Worm (Caenorhabditis elegans): ENCODE results near the gene F15E6.4.
A peak's percentile ranks its signal among the peaks of the same experiment; 100 is the strongest.

Gene F15E6.4

DNA sequence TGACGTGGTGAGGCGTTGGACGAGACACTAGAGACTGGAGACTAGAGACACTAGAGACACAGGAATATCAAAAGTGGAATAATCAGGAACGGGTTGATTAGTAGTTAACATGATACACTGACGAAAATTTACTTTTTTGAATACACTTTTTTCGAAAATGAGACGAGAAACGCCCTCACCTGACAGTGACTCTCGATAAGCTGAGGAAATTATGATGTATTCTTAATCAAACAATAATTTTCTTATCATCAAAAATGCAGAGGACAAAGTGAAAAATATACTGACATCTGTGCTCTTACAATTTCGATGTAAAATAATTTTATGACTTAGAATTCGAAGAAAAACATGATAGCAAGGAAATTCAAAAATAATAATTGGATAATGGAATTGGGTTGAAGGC lies 31.8 kb upstream of the F15E6.4 start:
- TF ChIP-seq rnt-1 (tag; optimal IDR thresholded peaks at IDR 0.05) (no peak), ceh-45 (GFP tag; IDR thresholded peaks at IDR 0.05) (no peak), fkh-10 (GFP tag; optimal IDR thresholded peaks at IDR 0.05) (no peak), F13H6.1 (tag; optimal IDR thresholded peaks at IDR 0.05) (no peak), hlh-13 (GFP tag; optimal IDR thresholded peaks at IDR 0.05) (no peak), hlh-6 (tag; optimal IDR thresholded peaks at IDR 0.05) (no peak), ceh-22 (tag; optimal IDR thresholded peaks at IDR 0.05) (no peak), dmd-4 (tag; optimal IDR thresholded peaks at IDR 0.05; ENCODE audit: borderline replicate concordance) (no peak), pha-2 (tag; optimal IDR thresholded peaks at IDR 0.05) (no peak), elt-2 (tag; optimal IDR thresholded peaks at IDR 0.05) (no peak), lim-6 (tag; optimal IDR thresholded peaks at IDR 0.05) (no peak), C08G9.2 (tag; optimal IDR thresholded peaks at IDR 0.05) (no peak), ama-1 (optimal IDR thresholded peaks at IDR 0.05) (no peak), pqm-1 (tag; optimal IDR thresholded peaks at IDR 0.05) (no peak), unc-86 (tag; optimal IDR thresholded peaks at IDR 0.05) (no peak)

ce11 chrIV:4262993-4263392 lies 28.3 kb upstream of the F15E6.4 start, which contains the start of gene col-33:
Gene col-33, plus strand, starts transcription at chrIV:4263293.
- TF ChIP-seq T23F11.4 (GFP tag; optimal IDR thresholded peaks at IDR 0.05) (no peak), odd-2 (tag; optimal IDR thresholded peaks at IDR 0.05) (no peak), ceh-22 (tag; optimal IDR thresholded peaks at IDR 0.05) (no peak), pha-4 (tag; optimal IDR thresholded peaks at IDR 0.05) (no peak), ama-1 (optimal IDR thresholded peaks at IDR 0.05) (no peak), sox-4 (tag; optimal IDR thresholded peaks at IDR 0.05) (no peak), npax-4 (tag; optimal IDR thresholded peaks at IDR 0.05) (no peak), madf-2 (tag; optimal IDR thresholded peaks at IDR 0.05) (no peak), syd-9 (tag; optimal IDR thresholded peaks at IDR 0.05) (no peak), tbx-7 (tag; optimal IDR thresholded peaks at IDR 0.05) (no peak)

DNA sequence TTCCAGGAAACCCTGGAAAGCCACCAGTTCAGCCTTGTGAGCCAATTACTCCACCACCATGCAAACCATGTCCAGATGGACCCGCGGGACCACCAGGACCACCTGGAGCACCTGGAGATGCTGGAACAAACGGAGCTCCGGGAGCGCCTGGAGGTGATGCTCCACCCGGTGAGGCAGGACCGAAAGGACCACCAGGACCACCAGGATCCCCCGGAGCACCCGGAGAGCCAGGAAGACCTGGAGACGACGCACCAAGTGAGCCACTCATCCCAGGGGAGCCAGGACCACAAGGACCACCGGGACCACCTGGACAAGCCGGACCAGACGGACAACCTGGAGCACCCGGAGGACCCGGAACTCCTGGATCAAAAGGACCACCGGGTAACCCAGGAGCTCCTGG lies 26.6 kb upstream of the F15E6.4 start:
- TF ChIP-seq elt-4 (tag; optimal IDR thresholded peaks at IDR 0.05) (peak; percentile 15), gmeb-2 (tag; optimal IDR thresholded peaks at IDR 0.05) (no peak), tbx-2 (tag; optimal IDR thresholded peaks at IDR 0.05) (peak; percentile 6), dve-1 (tag; optimal IDR thresholded peaks at IDR 0.05) (no peak), C08G9.2 (tag; optimal IDR thresholded peaks at IDR 0.05) (peak; percentile 54), hlh-6 (tag; optimal IDR thresholded peaks at IDR 0.05) (peak; percentile 63)

DNA sequence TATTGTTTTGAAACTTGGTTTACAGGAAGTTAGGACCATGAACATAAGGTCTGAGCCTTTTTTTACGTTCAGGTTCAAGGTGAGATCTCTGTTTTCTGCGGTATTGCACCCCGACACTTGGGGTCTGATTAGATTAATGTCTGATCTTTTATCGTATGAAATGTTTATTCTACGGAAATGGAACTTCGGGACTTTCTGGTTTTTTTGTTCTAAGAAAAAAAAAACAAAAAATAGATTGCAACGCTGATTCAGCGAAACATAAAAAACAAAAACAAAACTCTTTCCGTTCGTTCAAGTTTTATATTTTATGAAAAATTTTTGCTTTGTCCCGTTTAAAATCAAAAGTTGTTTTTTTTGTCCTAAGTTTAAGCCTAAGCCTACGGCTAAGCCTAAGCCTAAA lies 26.1 kb upstream of the F15E6.4 start, which contains the start of gene F36A4.5:
F36A4.5 (plus strand) TSS at position 301 of the 400 bp plus-strand sequence.
- TF ChIP-seq unc-55 (GFP tag; optimal IDR thresholded peaks at IDR 0.05) (no peak), ceh-6 (GFP tag; optimal IDR thresholded peaks at IDR 0.05) (no peak), npax-4 (tag; optimal IDR thresholded peaks at IDR 0.05) (no peak), ceh-9 (tag; optimal IDR thresholded peaks at IDR 0.05) (no peak), ceh-48 (tag; optimal IDR thresholded peaks at IDR 0.05) (no peak), hlh-13 (GFP tag; optimal IDR thresholded peaks at IDR 0.05) (no peak), ceh-19 (GFP tag; optimal IDR thresholded peaks at IDR 0.05) (no peak), nfya-1 (tag; optimal IDR thresholded peaks at IDR 0.05) (no peak), ceh-34 (tag; optimal IDR thresholded peaks at IDR 0.05) (no peak), odd-2 (tag; optimal IDR thresholded peaks at IDR 0.05) (no peak), sdc-2 (tag; optimal IDR thresholded peaks at IDR 0.05) (no peak)

ce11 chrIV:4265951-4266350 lies 25.3 kb upstream of the F15E6.4 start:
- TF ChIP-seq ceh-9 (tag; optimal IDR thresholded peaks at IDR 0.05) (no peak), ref-2 (tag; optimal IDR thresholded peaks at IDR 0.05) (no peak), nhr-11 (tag; optimal IDR thresholded peaks at IDR 0.05) (no peak), sox-2 (GFP tag; IDR thresholded peaks at IDR 0.05) (no peak), hlh-8 (tag; optimal IDR thresholded peaks at IDR 0.05) (no peak), fkh-10 (GFP tag; optimal IDR thresholded peaks at IDR 0.05) (no peak), mec-3 (tag; optimal IDR thresholded peaks at IDR 0.05; ENCODE audit: borderline replicate concordance) (no peak), nfya-1 (tag; optimal IDR thresholded peaks at IDR 0.05) (no peak), zip-5 (tag; optimal IDR thresholded peaks at IDR 0.05) (no peak), ceh-31 (tag; optimal IDR thresholded peaks at IDR 0.05) (no peak), hlh-6 (tag; optimal IDR thresholded peaks at IDR 0.05) (no peak), sdc-2 (tag; optimal IDR thresholded peaks at IDR 0.05) (no peak), lim-6 (tag; optimal IDR thresholded peaks at IDR 0.05) (no peak), elt-2 (tag; optimal IDR thresholded peaks at IDR 0.05) (no peak)

All from whole organism, late embryonic.